Worm (Caenorhabditis elegans): Measurements from ENCODE around the gene ser-1.

Gene ser-1

DNA sequence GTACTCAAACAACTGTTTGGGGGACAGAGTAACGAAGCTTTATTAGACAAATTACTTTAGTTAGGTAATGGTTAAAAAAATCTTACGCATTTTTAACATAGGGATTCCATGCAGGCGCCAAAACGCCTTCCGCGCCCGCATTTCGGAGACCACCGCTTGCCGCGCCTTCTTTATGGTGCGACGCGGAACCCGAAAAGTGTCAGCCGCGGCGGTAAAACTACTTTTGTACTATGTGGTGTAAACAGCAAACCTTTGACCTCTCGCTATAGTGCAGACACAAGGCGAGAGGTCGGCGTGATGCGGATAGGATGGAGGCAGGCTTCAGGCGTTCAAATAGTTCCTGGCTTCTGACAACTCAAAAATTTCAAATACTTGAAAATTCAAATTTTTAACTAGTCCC, 4.3 kb upstream of the ser-1 start:
- no peak for TF ChIP-seq cey-2 (tag; optimal IDR thresholded peaks at IDR 0.05; ENCODE audit: borderline replicate concordance, insufficient read depth)
- no peak for TF ChIP-seq vab-7 (GFP tag; IDR thresholded peaks at IDR 0.05)
- TF ChIP-seq tra-1 (GFP tag; IDR thresholded peaks at IDR 0.05), result no peak
- TF ChIP-seq fkh-10 (GFP tag; optimal IDR thresholded peaks at IDR 0.05), result no peak
- no peak for TF ChIP-seq zfp-3 (GFP tag; conservative IDR thresholded peaks at IDR 0.05)
- no peak for TF ChIP-seq nhr-11 (tag; optimal IDR thresholded peaks at IDR 0.05)
- TF ChIP-seq mxl-2 (GFP tag; conservative IDR thresholded peaks at IDR 0.05), result no peak
- no peak for TF ChIP-seq F10B5.3 (tag; optimal IDR thresholded peaks at IDR 0.05)
- TF ChIP-seq nhr-41 (GFP tag; IDR thresholded peaks at IDR 0.05), result no peak
- TF ChIP-seq egl-27 (tag; optimal IDR thresholded peaks at IDR 0.05), result no peak
- no peak for TF ChIP-seq lim-7 (GFP tag; IDR thresholded peaks at IDR 0.05)
- no peak for TF ChIP-seq T26A8.4 (GFP tag; IDR thresholded peaks at IDR 0.05)
- TF ChIP-seq nhr-10 (tag; optimal IDR thresholded peaks at IDR 0.05), result no peak
- no peak for TF ChIP-seq F37D6.2 (tag; optimal IDR thresholded peaks at IDR 0.05)
- TF ChIP-seq nhr-28 (tag; optimal IDR thresholded peaks at IDR 0.05), result no peak

DNA sequence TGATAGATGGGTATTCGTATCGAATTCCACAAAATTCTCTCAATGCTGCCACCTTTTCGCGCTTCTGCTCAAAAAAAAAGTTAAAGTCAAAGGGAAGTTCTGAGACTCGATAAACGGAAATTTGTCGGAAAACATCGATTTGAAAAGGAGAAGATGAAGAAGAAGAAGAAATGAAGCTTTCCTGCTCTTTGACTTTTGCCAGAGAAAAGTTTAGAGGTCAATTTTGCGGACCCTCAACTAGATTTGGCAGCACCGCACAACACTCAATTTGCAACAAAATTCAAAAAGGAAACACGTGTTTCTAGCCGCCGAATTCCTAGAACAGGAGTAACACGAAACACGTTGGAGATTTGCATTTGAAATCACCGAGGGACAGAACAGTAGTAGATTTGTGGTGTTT, 8.6 kb downstream of the ser-1 start:
- TF ChIP-seq mes-2 (tag; optimal IDR thresholded peaks at IDR 0.05; ENCODE audit: poor library complexity, severe bottlenecking) (no peak), spr-1 (tag; optimal IDR thresholded peaks at IDR 0.05) (no peak), saeg-2 (GFP tag; IDR thresholded peaks at IDR 0.05) (no peak), unc-130 (GFP tag; optimal IDR thresholded peaks at IDR 0.05) (no peak), pqm-1 (tag; optimal IDR thresholded peaks at IDR 0.05) (no peak), mdl-1 (tag; optimal IDR thresholded peaks at IDR 0.05) (no peak), cey-2 (tag; optimal IDR thresholded peaks at IDR 0.05; ENCODE audit: borderline replicate concordance, insufficient read depth) (no peak), jun-1 (tag; optimal IDR thresholded peaks at IDR 0.05) (no peak), unc-62 (GFP tag; optimal IDR thresholded peaks at IDR 0.05 in 1 of 2) (peak in 1 of 2 experiments; percentile 14), unc-62 (tag; optimal IDR thresholded peaks at IDR 0.05) (no peak), nhr-10 (tag; optimal IDR thresholded peaks at IDR 0.05) (no peak), fos-1 (tag; optimal IDR thresholded peaks at IDR 0.05) (no peak), dmd-8 (GFP tag; IDR thresholded peaks at IDR 0.05) (no peak), nhr-41 (GFP tag; IDR thresholded peaks at IDR 0.05) (no peak), mep-1 (tag; optimal IDR thresholded peaks at IDR 0.05) (no peak), zfp-2 (tag; optimal IDR thresholded peaks at IDR 0.05) (no peak), fkh-10 (GFP tag; optimal IDR thresholded peaks at IDR 0.05) (peak; percentile 95), nhr-237 (tag; optimal IDR thresholded peaks at IDR 0.05) (no peak), F44E2.7 (GFP tag; IDR thresholded peaks at IDR 0.05) (0 out of 2 replicates have a peak, but pooled peaks have one; percentile 38), arid-1 (GFP tag; conservative IDR thresholded peaks at IDR 0.05) (no peak), attf-4 (tag; optimal IDR thresholded peaks at IDR 0.05) (no peak), lin-38 (GFP tag; IDR thresholded peaks at IDR 0.05) (no peak), D1046.2 (GFP tag; IDR thresholded peaks at IDR 0.05) (no peak), dpl-1 (GFP tag; optimal IDR thresholded peaks at IDR 0.05) (no peak), ctbp-1 (GFP tag; IDR thresholded peaks at IDR 0.05) (0 out of 2 replicates have a peak, but pooled peaks have one; percentile 15), ces-1 (GFP tag; optimal IDR thresholded peaks at IDR 0.05) (peak; percentile 20), nhr-48 (tag; optimal IDR thresholded peaks at IDR 0.05) (no peak), tag-97 (GFP tag; IDR thresholded peaks at IDR 0.05) (no peak), lir-3 (tag; optimal IDR thresholded peaks at IDR 0.05) (no peak), F37D6.2 (tag; optimal IDR thresholded peaks at IDR 0.05) (no peak)

DNA sequence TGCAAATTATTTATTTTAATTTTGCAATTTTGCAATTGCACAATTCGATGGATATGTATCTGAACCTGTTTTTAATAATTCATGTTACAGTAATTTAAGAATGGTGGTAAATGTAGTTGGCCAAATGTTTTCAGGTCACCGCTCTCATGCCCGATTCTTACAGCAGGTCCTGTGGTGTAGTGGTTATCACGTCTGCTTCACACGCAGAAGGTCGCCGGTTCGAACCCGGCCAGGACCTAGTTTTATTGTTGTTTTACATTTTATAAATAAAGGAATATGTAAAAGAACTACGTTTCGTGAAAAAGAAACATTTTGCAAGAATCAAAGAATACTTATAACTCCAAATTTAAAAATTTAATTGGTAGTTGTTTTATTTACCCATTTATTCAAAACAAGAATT, 10.7 kb downstream of the ser-1 start:
- TF ChIP-seq egl-43 (GFP tag; IDR thresholded peaks at IDR 0.05), result peak; percentile 64
- no peak for TF ChIP-seq ceh-82 (tag; optimal IDR thresholded peaks at IDR 0.05)
- TF ChIP-seq zip-11 (GFP tag; IDR thresholded peaks at IDR 0.05), result no peak
- no peak for TF ChIP-seq mep-1 (tag; optimal IDR thresholded peaks at IDR 0.05)
- no peak for TF ChIP-seq ztf-7 (tag; optimal IDR thresholded peaks at IDR 0.05)
- no peak for TF ChIP-seq cey-2 (tag; optimal IDR thresholded peaks at IDR 0.05; ENCODE audit: borderline replicate concordance, insufficient read depth)
- no peak for TF ChIP-seq D1046.2 (GFP tag; IDR thresholded peaks at IDR 0.05)
- no peak for TF ChIP-seq tag-97 (GFP tag; IDR thresholded peaks at IDR 0.05)
- 0 out of 2 replicates have a peak, but pooled peaks have one; percentile 12 for TF ChIP-seq mdt-29 (GFP tag; IDR thresholded peaks at IDR 0.05)
- TF ChIP-seq nhr-42 (GFP tag; IDR thresholded peaks at IDR 0.05), result no peak
- TF ChIP-seq Y75B8A.6 (GFP tag; IDR thresholded peaks at IDR 0.05), result no peak
- TF ChIP-seq lsy-2 (tag; optimal IDR thresholded peaks at IDR 0.05), result no peak
- no peak for TF ChIP-seq set-16 (GFP tag; IDR thresholded peaks at IDR 0.05)
- TF ChIP-seq nhr-237 (tag; optimal IDR thresholded peaks at IDR 0.05), result no peak
- TF ChIP-seq zip-2 (tag; optimal IDR thresholded peaks at IDR 0.05), result no peak
- TF ChIP-seq R02D3.7 (tag; optimal IDR thresholded peaks at IDR 0.05), result no peak
- 0 out of 2 replicates have a peak, but pooled peaks have one; percentile 23 for TF ChIP-seq arid-1 (GFP tag; conservative IDR thresholded peaks at IDR 0.05)

All from whole organism, L4 larva.